Fruit fly (Drosophila melanogaster) whole organism, prepupa: ENCODE measurements around the gene CG42322.

Experiments
- Blimp-1 ChIP-seq: fragments of 200-800 bp; sonication (Bioruptor generic); optimal IDR thresholded peaks from 3 replicates; lab custom pipeline; 2017; ENCODE audit warnings: missing biosample characterization, missing genetic modification characterization, mild to moderate bottlenecking, moderate library complexity, missing genetic modification reagents
- CG10631 ChIP-seq: fragments of 200-800 bp; sonication (Bioruptor generic); optimal IDR thresholded peaks from 2 replicates; lab custom pipeline; 2016; ENCODE audit warnings: missing biosample characterization, missing genetic modification characterization
- CG11294 ChIP-seq: fragments of 200-800 bp; sonication (Bioruptor generic); IDR thresholded peaks from 2 replicates; pipeline ENCODE4 v1.3.6; 2022; ENCODE audit warnings: missing biosample characterization, missing genetic modification characterization
- CG11902 ChIP-seq: fragments of 200-800 bp; sonication (Bioruptor generic); optimal IDR thresholded peaks from 3 replicates; lab custom pipeline; 2016; ENCODE audit warnings: missing biosample characterization, missing genetic modification characterization
- CG1621 ChIP-seq: fragments of 200-800 bp; sonication (Bioruptor generic); optimal IDR thresholded peaks from 3 replicates; lab custom pipeline; 2018; ENCODE audit warnings: missing biosample characterization, mild to moderate bottlenecking, missing genetic modification characterization
- CG16779 ChIP-seq: fragments of 200-800 bp; sonication (Bioruptor generic); optimal IDR thresholded peaks from 3 replicates; lab custom pipeline; 2017; ENCODE audit warnings: missing biosample characterization, mild to moderate bottlenecking, missing genetic modification characterization
- CG3032 ChIP-seq: fragments of 200-800 bp; optimal IDR thresholded peaks from 2 replicates; lab custom pipeline; 2019; ENCODE audit warnings: missing biosample characterization, mild to moderate bottlenecking, missing genetic modification characterization, moderate library complexity
- CG31627 ChIP-seq: fragments of 200-800 bp; sonication (Bioruptor generic); optimal IDR thresholded peaks from 3 replicates; lab custom pipeline; 2016; ENCODE audit warnings: missing biosample characterization, missing genetic modification characterization
- CG32006 ChIP-seq: fragments of 200-800 bp; sonication (Bioruptor generic); optimal IDR thresholded peaks from 3 replicates; lab custom pipeline; 2017; ENCODE audit warnings: missing biosample characterization, mild to moderate bottlenecking, missing genetic modification characterization
- CG34406 ChIP-seq: fragments of 200-800 bp; sonication (Bioruptor generic); optimal IDR thresholded peaks from 3 replicates; lab custom pipeline; 2016; ENCODE audit warnings: missing biosample characterization, missing genetic modification characterization
- CG3919 ChIP-seq: fragments of 200-800 bp; sonication (Bioruptor generic); optimal IDR thresholded peaks from 3 replicates; lab custom pipeline; 2016; ENCODE audit warnings: missing biosample characterization, missing genetic modification characterization
- CG4318 ChIP-seq: fragments of 200-800 bp; sonication (Bioruptor generic); optimal IDR thresholded peaks from 3 replicates; lab custom pipeline; 2017; ENCODE audit warnings: missing biosample characterization, mild to moderate bottlenecking, missing genetic modification characterization
- CG6163 ChIP-seq: fragments of 200-800 bp; sonication (Bioruptor generic); IDR thresholded peaks from 3 replicates; pipeline ENCODE4 v1.3.6; 2022; ENCODE audit warnings: missing biosample characterization, missing genetic modification characterization
- CG6276 ChIP-seq: fragments of 200-800 bp; sonication (Bioruptor generic); optimal IDR thresholded peaks from 2 replicates; lab custom pipeline; 2017; ENCODE audit warnings: missing biosample characterization, mild to moderate bottlenecking, missing genetic modification characterization
- CG6808 ChIP-seq: fragments of 200-800 bp; sonication (Bioruptor generic); optimal IDR thresholded peaks from 3 replicates; lab custom pipeline; 2017; ENCODE audit warnings: missing biosample characterization, missing genetic modification characterization, mild to moderate bottlenecking, moderate library complexity, missing genetic modification reagents
- CG7368 ChIP-seq: fragments of 200-800 bp; sonication (Bioruptor generic); optimal IDR thresholded peaks from 3 replicates; lab custom pipeline; 2016; ENCODE audit warnings: missing biosample characterization, missing genetic modification characterization
- CG8119 ChIP-seq: fragments of 200-800 bp; sonication (Bioruptor generic); IDR thresholded peaks from 3 replicates; pipeline ENCODE4 v1.3.6; 2022; ENCODE audit warnings: missing biosample characterization, missing genetic modification characterization
- CG8319 ChIP-seq: fragments of 200-800 bp; sonication (Bioruptor generic); optimal IDR thresholded peaks from 3 replicates; lab custom pipeline; 2016; ENCODE audit warnings: missing biosample characterization, missing genetic modification characterization
- CG8632 ChIP-seq: fragments of 200-800 bp; sonication (Bioruptor generic); optimal IDR thresholded peaks from 3 replicates; lab custom pipeline; 2016; ENCODE audit warnings: missing biosample characterization, missing genetic modification characterization
- CG9139 ChIP-seq: fragments of 200-800 bp; sonication (Bioruptor generic); optimal IDR thresholded peaks from 3 replicates; lab custom pipeline; 2017; ENCODE audit warnings: missing biosample characterization, mild to moderate bottlenecking, missing genetic modification characterization
- Eip75B ChIP-seq: fragments of 200-800 bp; sonication (Bioruptor generic); optimal IDR thresholded peaks from 3 replicates; lab custom pipeline; 2016; ENCODE audit warnings: missing biosample characterization, missing genetic modification characterization
- Eip78C ChIP-seq: fragments of 200-800 bp; sonication (Bioruptor generic); peaks from one replicate; lab custom pipeline; 2016; ENCODE audit warnings: missing biosample characterization, missing genetic modification characterization
- Ets21C ChIP-seq: fragments of 200-800 bp; sonication (Bioruptor generic); optimal IDR thresholded peaks from 3 replicates; lab custom pipeline; 2016; ENCODE audit warnings: missing biosample characterization, missing genetic modification characterization
- Ets96B ChIP-seq: fragments of 200-800 bp; optimal IDR thresholded peaks from 2 replicates; lab custom pipeline; 2019; ENCODE audit warnings: missing biosample characterization, mild to moderate bottlenecking, missing genetic modification characterization, moderate library complexity
- Gug ChIP-seq: fragments of 200-800 bp; sonication (Bioruptor generic); IDR thresholded peaks from 2 replicates; pipeline ENCODE4 v1.3.6; 2022; ENCODE audit warnings: missing biosample characterization, missing genetic modification characterization
- Hr38 ChIP-seq: sonication (Bioruptor generic); optimal IDR thresholded peaks from 2 replicates; lab custom pipeline; 2016; ENCODE audit warnings: missing biosample characterization, missing genetic modification characterization
- Hr39 ChIP-seq: fragments of 200-800 bp; sonication (Bioruptor generic); optimal IDR thresholded peaks from 2 replicates; lab custom pipeline; 2016; ENCODE audit warnings: missing biosample characterization, missing genetic modification characterization
- Hr4 ChIP-seq: fragments of 200-800 bp; sonication (Bioruptor generic); optimal IDR thresholded peaks from 3 replicates; lab custom pipeline; 2016; ENCODE audit warnings: missing biosample characterization, missing genetic modification characterization
- Lpt ChIP-seq: fragments of 200-800 bp; sonication (Bioruptor generic); optimal IDR thresholded peaks from 3 replicates; lab custom pipeline; 2016; ENCODE audit warnings: missing biosample characterization, missing genetic modification characterization
- Met ChIP-seq: fragments of 200-800 bp; sonication (Bioruptor generic); optimal IDR thresholded peaks from 3 replicates; lab custom pipeline; 2016; ENCODE audit warnings: missing biosample characterization, missing genetic modification characterization
- OdsH ChIP-seq: fragments of 200-800 bp; sonication (Bioruptor generic); optimal IDR thresholded peaks from 3 replicates; lab custom pipeline; 2016; ENCODE audit warnings: missing biosample characterization, missing genetic modification characterization
- Smox ChIP-seq: fragments of 200-800 bp; sonication (Bioruptor generic); optimal IDR thresholded peaks from 3 replicates; lab custom pipeline; 2016; ENCODE audit warnings: missing biosample characterization, missing genetic modification characterization
- Sox102F ChIP-seq: fragments of 200-800 bp; sonication (Bioruptor generic); optimal IDR thresholded peaks from 2 replicates; lab custom pipeline; 2016; ENCODE audit warnings: missing biosample characterization, mild to moderate bottlenecking, missing genetic modification characterization
- Sox14 ChIP-seq: fragments of 200-800 bp; sonication (Bioruptor generic); optimal IDR thresholded peaks from 3 replicates; lab custom pipeline; 2016; ENCODE audit warnings: missing biosample characterization, missing genetic modification characterization
- Sox15 ChIP-seq: fragments of 200-800 bp; sonication (Bioruptor generic); optimal IDR thresholded peaks from 3 replicates; lab custom pipeline; 2016; ENCODE audit warnings: missing biosample characterization, missing genetic modification characterization
- achi ChIP-seq: fragments of 200-800 bp; sonication (Bioruptor generic); optimal IDR thresholded peaks from 3 replicates; lab custom pipeline; 2016; ENCODE audit warnings: missing biosample characterization, missing genetic modification characterization
- acj6 ChIP-seq: fragments of 200-800 bp; sonication (Bioruptor generic); optimal IDR thresholded peaks from 3 replicates; lab custom pipeline; 2016; ENCODE audit warnings: missing biosample characterization, missing genetic modification characterization
- cyc ChIP-seq: fragments of 200-800 bp; sonication (Bioruptor generic); optimal IDR thresholded peaks from 3 replicates; lab custom pipeline; 2016; ENCODE audit warnings: missing biosample characterization, missing genetic modification characterization
- dsx ChIP-seq: fragments of 200-800 bp; optimal IDR thresholded peaks from 3 replicates; lab custom pipeline; 2019; ENCODE audit warnings: missing biosample characterization, mild to moderate bottlenecking, missing genetic modification characterization, moderate library complexity; ENCODE audit not compliant: poor library complexity, severe bottlenecking
- eg ChIP-seq: fragments of 200-800 bp; sonication (Bioruptor generic); IDR thresholded peaks from 3 replicates; pipeline ENCODE4 v1.3.6; 2022; ENCODE audit warnings: missing biosample characterization, missing genetic modification characterization
- esn ChIP-seq: fragments of 200-800 bp; sonication (Bioruptor generic); optimal IDR thresholded peaks from 2 replicates; lab custom pipeline; 2016; ENCODE audit warnings: missing biosample characterization, mild to moderate bottlenecking, missing genetic modification characterization, moderate library complexity
- fd85E ChIP-seq: fragments of 200-800 bp; sonication (Bioruptor generic); optimal IDR thresholded peaks from 3 replicates; lab custom pipeline; 2016; ENCODE audit warnings: missing biosample characterization, missing genetic modification characterization
- fkh ChIP-seq: fragments of 200-800 bp; sonication (Bioruptor generic); optimal IDR thresholded peaks from 3 replicates; lab custom pipeline; 2017; ENCODE audit warnings: missing biosample characterization, mild to moderate bottlenecking, missing genetic modification characterization, moderate library complexity
- net ChIP-seq: fragments of 200-800 bp; sonication (Bioruptor generic); optimal IDR thresholded peaks from 3 replicates; lab custom pipeline; 2016; ENCODE audit warnings: missing biosample characterization, missing genetic modification characterization
- pdm3 ChIP-seq: fragments of 200-800 bp; sonication (Bioruptor generic); optimal IDR thresholded peaks from 3 replicates; lab custom pipeline; 2016; ENCODE audit warnings: missing biosample characterization, missing genetic modification characterization
- salr ChIP-seq, 2 experiments: fragments of 200-800 bp; sonication (Bioruptor generic); optimal IDR thresholded peaks; 3 replicates each; lab custom pipeline; 2016 to 2018; ENCODE audit warnings: missing biosample characterization in 2 of 2, missing genetic modification characterization in 2 of 2, mild to moderate bottlenecking in 1 of 2
- spab ChIP-seq: fragments of 200-800 bp; sonication (Bioruptor generic); optimal IDR thresholded peaks from 2 replicates; lab custom pipeline; 2017; ENCODE audit warnings: missing biosample characterization, mild to moderate bottlenecking, missing genetic modification characterization, missing genetic modification reagents
- svp ChIP-seq: fragments of 200-800 bp; sonication (Bioruptor generic); peaks from one replicate; lab custom pipeline; 2016; ENCODE audit warnings: missing biosample characterization, missing genetic modification characterization

CG42322 gene

DNA sequence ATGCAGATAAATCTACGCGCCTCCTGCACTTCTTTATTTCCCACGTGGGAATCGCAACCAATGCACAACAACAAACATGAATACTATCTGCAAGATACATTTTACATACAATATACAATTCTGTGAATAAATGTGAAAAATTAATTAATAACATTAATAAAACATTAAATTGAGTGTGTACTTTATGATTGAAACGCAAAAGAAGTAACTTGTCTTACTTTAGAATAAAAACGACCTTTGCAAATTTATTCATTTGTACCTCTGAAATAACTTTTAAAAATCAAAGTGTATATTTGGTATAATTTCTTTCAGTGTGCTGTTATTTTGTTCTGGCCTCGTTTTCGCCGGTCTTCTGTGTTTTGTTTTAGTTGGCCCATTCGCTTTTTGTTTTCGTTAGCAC is 24.1 kb downstream of the CG42322 start (continued):
- TF ChIP-seq Eip78C (GFP tag; lab: Kevin White, UChicago) (peak; percentile 96), CG10631 (GFP tag; lab: Kevin White, UChicago) (peak; percentile 65), cyc (GFP tag; lab: Kevin White, UChicago) (peak; percentile 69), CG6276 (peak; percentile 73), CG7368 (GFP tag; lab: Kevin White, UChicago) (peak; percentile 61), Hr4 (GFP tag; lab: Kevin White, UChicago) (peak; percentile 57), dsx (GFP tag; lab: Kevin White, UChicago) (peak; percentile 69), CG6163 (GFP tag; lab: Robert Waterston, UW) (peak; percentile 54; the same call in 2 of the 3 replicates), fd85E (GFP tag; lab: Kevin White, UChicago) (no peak), Eip75B (GFP tag; lab: Kevin White, UChicago) (peak; percentile 73), net (peak; percentile 20), acj6 (peak; percentile 72), CG4318 (GFP tag; lab: Kevin White, UChicago) (no peak), CG3032 (tag; lab: Kevin White, UChicago) (peak; percentile 69), Sox14 (peak; percentile 66), Hr39 (peak; percentile 72), CG34406 (GFP tag; lab: Kevin White, UChicago) (peak; percentile 69), Ets21C (GFP tag; lab: Kevin White, UChicago) (peak; percentile 35)
- TF ChIP-seq, all 60 proteins: peak for 52

dm6 chr3R:20765302-20766155 is 25.6 kb downstream of the CG42322 start:
- no peak for TF ChIP-seq CG3032 (tag; lab: Kevin White, UChicago)
- TF ChIP-seq Blimp-1 = peak; percentile 7
- TF ChIP-seq spab (GFP tag; lab: Kevin White, UChicago) = no peak
- peak; percentile 76 for TF ChIP-seq eg (GFP tag; lab: Robert Waterston, UW)
- TF ChIP-seq CG6276 = peak; percentile 87
- TF ChIP-seq Hr4 (GFP tag; lab: Kevin White, UChicago) = no peak
- TF ChIP-seq CG11294 = no peak
- TF ChIP-seq OdsH (GFP tag; lab: Kevin White, UChicago) = no peak
- TF ChIP-seq CG11902 = no peak
- peak; percentile 18 for TF ChIP-seq CG8319 (GFP tag; lab: Kevin White, UChicago)
- TF ChIP-seq Met (GFP tag; lab: Kevin White, UChicago) = peak; percentile 69
- TF ChIP-seq Gug = no peak
- no peak for TF ChIP-seq CG6808
- no peak for TF ChIP-seq CG32006
- TF ChIP-seq svp = peak; percentile 98
- no peak for TF ChIP-seq CG9139 (GFP tag; lab: Kevin White, UChicago)
- no peak for TF ChIP-seq pdm3 (GFP tag; lab: Kevin White, UChicago)
- no peak for TF ChIP-seq CG3919 (GFP tag; lab: Kevin White, UChicago)
- TF ChIP-seq Sox15 (GFP tag; lab: Kevin White, UChicago) = no peak
- TF ChIP-seq esn (GFP tag; lab: Kevin White, UChicago) = peak; percentile 65
- TF ChIP-seq CG7368 (GFP tag; lab: Kevin White, UChicago) = no peak
- TF ChIP-seq fkh (GFP tag; lab: Kevin White, UChicago) = no peak
- TF ChIP-seq Sox14 = peak; percentile 40
- TF ChIP-seq CG8119 = peak; percentile 48
- no peak for TF ChIP-seq Hr38 (GFP tag; lab: Kevin White, UChicago)
- TF ChIP-seq salr (GFP tag; optimal IDR thresholded peaks at IDR 0.05; lab: Kevin White, UChicago) = peak in 1 of 2 experiments; percentile 61
- TF ChIP-seq CG6163 (GFP tag; lab: Robert Waterston, UW) = no peak; the same call in 2 of the 3 replicates
- TF ChIP-seq Sox102F (GFP tag; lab: Kevin White, UChicago) = peak; percentile 46
- no peak for TF ChIP-seq achi (GFP tag; lab: Kevin White, UChicago)
- TF ChIP-seq CG31627 = peak; percentile 58
- TF ChIP-seq CG1621 = no peak
- no peak for TF ChIP-seq Ets96B
- peak; percentile 54 for TF ChIP-seq Lpt (GFP tag; lab: Kevin White, UChicago)
- peak; percentile 56 for TF ChIP-seq Hr39
- TF ChIP-seq Eip78C (GFP tag; lab: Kevin White, UChicago) = peak; percentile 81
- peak; percentile 45 for TF ChIP-seq Smox (GFP tag; lab: Kevin White, UChicago)
- TF ChIP-seq dsx (GFP tag; lab: Kevin White, UChicago) = peak; percentile 84
- TF ChIP-seq CG8632 (GFP tag; lab: Kevin White, UChicago) = no peak
- peak; percentile 10 for TF ChIP-seq CG16779 (tag; lab: Kevin White, UChicago)
